Worm (Caenorhabditis elegans) whole organism, L1 larva: ENCODE results near the gene gegf-1.

Experiments
- egl-27 ChIP-seq, 2 experiments: fragments of 150-350 bp in 1 of 2; sonication (generic microtip); optimal IDR thresholded peaks; 3 replicates each; lab custom pipeline; 2017 to 2018; ENCODE audit warnings: missing biosample characterization in 2 of 2, missing genetic modification characterization in 2 of 2, missing genetic modification reagents in 2 of 2
- fkh-10 ChIP-seq: sonication (generic microtip); optimal IDR thresholded peaks from 2 replicates; lab custom pipeline; 2017; ENCODE audit warnings: missing biosample characterization, missing genetic modification reagents, missing genetic modification characterization
- isw-1 ChIP-seq: fragments of 200-800 bp; sonication (Bioruptor generic); IDR thresholded peaks from 2 replicates; pipeline ENCODE4 v1.3.6; 2022; ENCODE audit warnings: missing genetic modification characterization, missing compliant biosample characterization
- jun-1 ChIP-seq: fragments of 150-350 bp; optimal IDR thresholded peaks from 2 replicates; lab custom pipeline; 2014; ENCODE audit warnings: missing biosample characterization, missing genetic modification reagents, missing genetic modification characterization
- lir-3 ChIP-seq: sonication (generic microtip); optimal IDR thresholded peaks from 2 replicates; lab custom pipeline; 2016; ENCODE audit warnings: mild to moderate bottlenecking, missing genetic modification characterization, moderate library complexity, missing compliant biosample characterization; ENCODE audit not compliant: poor library complexity
- ztf-11 ChIP-seq, 2 experiments: sonication (generic microtip); optimal IDR thresholded peaks; 2 replicates each; lab custom pipeline; 2016 to 2017; ENCODE audit warnings: missing genetic modification characterization in 2 of 2, missing biosample characterization in 1 of 2, missing compliant biosample characterization in 1 of 2
- ztf-4 ChIP-seq: fragments of 150-350 bp; optimal IDR thresholded peaks from 2 replicates; lab custom pipeline; 2014; ENCODE audit warnings: missing biosample characterization, missing genetic modification characterization

ce11 chrIV:178696-179095 is 21.0 kb upstream of the gegf-1 start, which contains the start of gene tcl-2:
- TF ChIP-seq egl-27 (tag; optimal IDR thresholded peaks at IDR 0.05; lab: Kevin White, UChicago) (no peak), lir-3 (tag; lab: Kevin White, UChicago) (no peak), fkh-10 (GFP tag; lab: Kevin White, UChicago) (no peak), isw-1 (GFP tag; lab: Robert Waterston, UW) (no peak), jun-1 (no peak), ztf-4 (tag; lab: Kevin White, UChicago) (no peak), ztf-11 (tag; optimal IDR thresholded peaks at IDR 0.05; lab: Kevin White, UChicago) (no peak)
